Worm (Caenorhabditis elegans) whole organism, L1 larva: ENCODE measurements around the gene ZK154.1.

Source experiments
- C16A3.4 ChIP-seq: fragments of 150-350 bp; optimal IDR thresholded peaks from 2 replicates; lab custom pipeline; 2014; ENCODE audit warnings: missing biosample characterization, missing genetic modification characterization
- F16B12.6 ChIP-seq: fragments of 150-350 bp; optimal IDR thresholded peaks from 2 replicates; lab custom pipeline; 2014; ENCODE audit warnings: missing biosample characterization, missing genetic modification characterization
- aha-1 ChIP-seq: fragments of 150-350 bp; optimal IDR thresholded peaks from 2 replicates; lab custom pipeline; 2014; ENCODE audit warnings: missing biosample characterization, missing genetic modification characterization
- alr-1 ChIP-seq: fragments of 200-800 bp; sonication (Bioruptor generic); optimal IDR thresholded peaks from 2 replicates; lab custom pipeline; 2018; ENCODE audit warnings: borderline replicate concordance, mild to moderate bottlenecking, missing genetic modification characterization, missing compliant biosample characterization
- aly-2 ChIP-seq: fragments of 150-350 bp; optimal IDR thresholded peaks from 2 replicates; lab custom pipeline; 2014; ENCODE audit warnings: missing biosample characterization, missing genetic modification characterization
- blmp-1 ChIP-seq: fragments of 150-350 bp; optimal IDR thresholded peaks from 2 replicates; lab custom pipeline; 2014; ENCODE audit warnings: missing biosample characterization, missing genetic modification characterization
- ceh-82 ChIP-seq, 3 experiments: fragments of 150-350 bp in 1 of 3; sonication (generic microtip) in 2 of 3; optimal IDR thresholded peaks; 2 replicates each; lab custom pipeline; 2014 to 2017; ENCODE audit warnings: missing biosample characterization in 3 of 3, missing genetic modification characterization in 3 of 3
- ceh-88 ChIP-seq: fragments of 200-800 bp; sonication (Bioruptor generic); IDR thresholded peaks from 2 replicates; pipeline ENCODE4 v1.3.6; 2022; ENCODE audit warnings: missing genetic modification characterization, missing compliant biosample characterization
- ces-1 ChIP-seq: fragments of 150-350 bp; optimal IDR thresholded peaks from 2 replicates; lab custom pipeline; 2014; ENCODE audit warnings: missing biosample characterization, missing genetic modification reagents, missing genetic modification characterization
- dpl-1 ChIP-seq, 3 experiments: fragments of 150-350 bp in 2 of 3; sonication (generic microtip) in 1 of 3; optimal IDR thresholded peaks; 2 replicates each; lab custom pipeline; 2014 to 2017; ENCODE audit warnings: missing biosample characterization in 3 of 3, missing genetic modification characterization in 3 of 3, missing genetic modification reagents in 3 of 3
- dsc-1 ChIP-seq: sonication (generic microtip); optimal IDR thresholded peaks from 2 replicates; lab custom pipeline; 2016; ENCODE audit warnings: mild to moderate bottlenecking, missing genetic modification characterization, missing compliant biosample characterization
- efl-1 ChIP-seq, 4 experiments: fragments of 150-350 bp; optimal IDR thresholded peaks in 3 of 4; peaks in 1 of 4; 1 replicate in 1 of 4; 2 replicates in 3 of 4; lab custom pipeline; 2014; ENCODE audit warnings: missing biosample characterization in 2 of 4, missing genetic modification characterization in 2 of 4, missing genetic modification reagents in 2 of 4
- egl-13 ChIP-seq: sonication (generic microtip); optimal IDR thresholded peaks from 2 replicates; lab custom pipeline; 2016; ENCODE audit warnings: missing genotype, missing genetic modification reagents, missing genetic modification characterization, missing compliant biosample characterization
- ets-5 ChIP-seq: fragments of 200-800 bp; sonication (Bioruptor generic); IDR thresholded peaks from 2 replicates; pipeline ENCODE4 v1.3.6; 2022; ENCODE audit warnings: missing genetic modification characterization, missing compliant biosample characterization
- fkh-10 ChIP-seq: sonication (generic microtip); optimal IDR thresholded peaks from 2 replicates; lab custom pipeline; 2017; ENCODE audit warnings: missing biosample characterization, missing genetic modification reagents, missing genetic modification characterization
- fkh-4 ChIP-seq: sonication (generic microtip); optimal IDR thresholded peaks from 2 replicates; lab custom pipeline; 2016; ENCODE audit warnings: missing compliant biosample characterization, missing genetic modification characterization, borderline replicate concordance
- fos-1 ChIP-seq: fragments of 150-350 bp; optimal IDR thresholded peaks from 2 replicates; lab custom pipeline; 2014; ENCODE audit warnings: missing biosample characterization, missing genetic modification characterization
- hlh-17 ChIP-seq: fragments of 200-800 bp; sonication (Bioruptor generic); optimal IDR thresholded peaks from 2 replicates; lab custom pipeline; 2018; ENCODE audit warnings: missing genetic modification characterization, mild to moderate bottlenecking, missing compliant biosample characterization, moderate library complexity, borderline replicate concordance
- irx-1 ChIP-seq: sonication (generic microtip); optimal IDR thresholded peaks from 2 replicates; lab custom pipeline; 2016; ENCODE audit warnings: missing genetic modification characterization, missing compliant biosample characterization
- jun-1 ChIP-seq: fragments of 150-350 bp; optimal IDR thresholded peaks from 2 replicates; lab custom pipeline; 2014; ENCODE audit warnings: missing biosample characterization, missing genetic modification reagents, missing genetic modification characterization
- lin-35 ChIP-seq, 2 experiments: fragments of 150-350 bp; optimal IDR thresholded peaks; 2 replicates each; lab custom pipeline; 2014; ENCODE audit warnings: missing biosample characterization in 2 of 2, missing genetic modification characterization in 2 of 2, missing genetic modification reagents in 2 of 2
- lin-39 ChIP-seq: fragments of 150-350 bp; optimal IDR thresholded peaks from 2 replicates; lab custom pipeline; 2014; ENCODE audit warnings: missing biosample characterization, missing genetic modification reagents, missing genetic modification characterization
- lir-3 ChIP-seq: sonication (generic microtip); optimal IDR thresholded peaks from 2 replicates; lab custom pipeline; 2016; ENCODE audit warnings: mild to moderate bottlenecking, missing genetic modification characterization, moderate library complexity, missing compliant biosample characterization; ENCODE audit not compliant: poor library complexity
- mab-9 ChIP-seq: fragments of 200-800 bp; sonication (Bioruptor generic); IDR thresholded peaks from 2 replicates; pipeline ENCODE4 v1.3.6; 2022; ENCODE audit warnings: missing genetic modification reagents, missing genetic modification characterization, missing compliant biosample characterization
- mdl-1 ChIP-seq, 2 experiments: fragments of 150-350 bp; optimal IDR thresholded peaks; 2 replicates each; lab custom pipeline; 2014 to 2017; ENCODE audit warnings: missing biosample characterization in 2 of 2, missing genetic modification characterization in 2 of 2, inconsistent platforms in 1 of 2
- mef-2 ChIP-seq: fragments of 150-350 bp; optimal IDR thresholded peaks from 2 replicates; lab custom pipeline; 2014; ENCODE audit warnings: missing biosample characterization, missing genetic modification characterization
- mep-1 ChIP-seq: fragments of 150-350 bp; optimal IDR thresholded peaks from 2 replicates; lab custom pipeline; 2014; ENCODE audit warnings: missing biosample characterization, missing genetic modification characterization
- nhr-11 ChIP-seq: fragments of 150-350 bp; optimal IDR thresholded peaks from 2 replicates; lab custom pipeline; 2014; ENCODE audit warnings: missing biosample characterization, missing genetic modification characterization
- nhr-12 ChIP-seq: sonication (generic microtip); optimal IDR thresholded peaks from 2 replicates; lab custom pipeline; 2017; ENCODE audit warnings: missing biosample characterization, missing genetic modification characterization
- nhr-19 ChIP-seq: fragments of 200-800 bp; sonication (Bioruptor generic); conservative IDR thresholded peaks from 2 replicates; pipeline ENCODE4 v1.3.6; 2022; ENCODE audit warnings: missing genetic modification characterization, missing compliant biosample characterization
- nhr-237 ChIP-seq: fragments of 150-350 bp; optimal IDR thresholded peaks from 2 replicates; lab custom pipeline; 2014; ENCODE audit warnings: missing biosample characterization, missing genetic modification characterization
- nhr-47 ChIP-seq: sonication (generic microtip); optimal IDR thresholded peaks from 2 replicates; lab custom pipeline; 2016; ENCODE audit warnings: mild to moderate bottlenecking, missing genetic modification characterization, moderate library complexity, missing compliant biosample characterization
- nhr-71 ChIP-seq: sonication (generic microtip); optimal IDR thresholded peaks from 2 replicates; lab custom pipeline; 2016; ENCODE audit warnings: mild to moderate bottlenecking, missing genetic modification characterization, moderate library complexity, missing compliant biosample characterization
- nhr-76 ChIP-seq: sonication (generic microtip); optimal IDR thresholded peaks from 2 replicates; lab custom pipeline; 2017; ENCODE audit warnings: missing biosample characterization, missing genetic modification characterization
- nhr-77 ChIP-seq: fragments of 150-350 bp; optimal IDR thresholded peaks from 2 replicates; lab custom pipeline; 2014; ENCODE audit warnings: missing biosample characterization, missing genetic modification characterization
- nhr-85 ChIP-seq: sonication (generic microtip); peaks from one replicate; lab custom pipeline; 2016; ENCODE audit warnings: missing genetic modification characterization, inconsistent platforms, missing compliant biosample characterization
- nhr-90 ChIP-seq: sonication (generic microtip); optimal IDR thresholded peaks from 2 replicates; lab custom pipeline; 2016; ENCODE audit warnings: mild to moderate bottlenecking, missing genetic modification characterization, missing compliant biosample characterization; ENCODE audit not compliant: poor library complexity
- pag-3 ChIP-seq: sonication (generic microtip); optimal IDR thresholded peaks from 2 replicates; lab custom pipeline; 2017; ENCODE audit warnings: missing genetic modification characterization, mild to moderate bottlenecking, missing compliant biosample characterization, antibody characterized with exemption, borderline replicate concordance; ENCODE audit not compliant: insufficient read depth
- snpc-4 ChIP-seq: fragments of 150-350 bp; optimal IDR thresholded peaks from 2 replicates; lab custom pipeline; 2014; ENCODE audit warnings: missing biosample characterization, missing genetic modification characterization
- sptf-1 ChIP-seq: fragments of 150-350 bp; optimal IDR thresholded peaks from 2 replicates; lab custom pipeline; 2014; ENCODE audit warnings: missing biosample characterization, missing genetic modification characterization
- swsn-7 ChIP-seq: sonication (generic microtip); optimal IDR thresholded peaks from 2 replicates; lab custom pipeline; 2016; ENCODE audit warnings: missing genetic modification characterization, missing compliant biosample characterization
- tbx-2 ChIP-seq: sonication (generic microtip); optimal IDR thresholded peaks from 2 replicates; lab custom pipeline; 2016; ENCODE audit warnings: missing genetic modification characterization, missing compliant biosample characterization
- tlp-1 ChIP-seq: fragments of 150-350 bp; optimal IDR thresholded peaks from 2 replicates; lab custom pipeline; 2014; ENCODE audit warnings: missing biosample characterization, missing genetic modification characterization
- unc-86 ChIP-seq: sonication (generic microtip); optimal IDR thresholded peaks from 2 replicates; lab custom pipeline; 2016; ENCODE audit warnings: missing genetic modification characterization, missing compliant biosample characterization
- unc-98 ChIP-seq: fragments of 200-800 bp; sonication (Bioruptor generic); IDR thresholded peaks from 2 replicates; pipeline ENCODE4 v1.3.6; 2022; ENCODE audit warnings: missing genetic modification characterization, missing compliant biosample characterization
- vab-15 ChIP-seq: sonication (generic microtip); optimal IDR thresholded peaks from 2 replicates; lab custom pipeline; 2017; ENCODE audit warnings: missing genotype, mild to moderate bottlenecking, missing genetic modification characterization, missing compliant biosample characterization
- zag-1 ChIP-seq: fragments of 150-350 bp; optimal IDR thresholded peaks from 2 replicates; lab custom pipeline; 2014; ENCODE audit warnings: missing biosample characterization, missing genetic modification characterization
- zip-4 ChIP-seq: fragments of 200-800 bp; sonication (Bioruptor generic); optimal IDR thresholded peaks from 2 replicates; lab custom pipeline; 2018; ENCODE audit warnings: mild to moderate bottlenecking, missing genetic modification characterization, moderate library complexity, missing compliant biosample characterization
- ztf-11 ChIP-seq, 2 experiments: sonication (generic microtip); optimal IDR thresholded peaks; 2 replicates each; lab custom pipeline; 2016 to 2017; ENCODE audit warnings: missing genetic modification characterization in 2 of 2, missing biosample characterization in 1 of 2, missing compliant biosample characterization in 1 of 2
- ztf-4 ChIP-seq: fragments of 150-350 bp; optimal IDR thresholded peaks from 2 replicates; lab custom pipeline; 2014; ENCODE audit warnings: missing biosample characterization, missing genetic modification characterization

ZK154.1 gene

ce11 chrX:7823108-7823704, 43.8 kb downstream of the ZK154.1 start, which contains the start of gene eef-1A.2 (continued):
- peak; percentile 76 for TF ChIP-seq aly-2 (tag; lab: Kevin White, UChicago)
- TF ChIP-seq unc-98 (GFP tag; lab: Robert Waterston, UW), result peak; percentile 61; the same call in 1 of the 2 replicates
- TF ChIP-seq, all 84 proteins: peak for 69

DNA sequence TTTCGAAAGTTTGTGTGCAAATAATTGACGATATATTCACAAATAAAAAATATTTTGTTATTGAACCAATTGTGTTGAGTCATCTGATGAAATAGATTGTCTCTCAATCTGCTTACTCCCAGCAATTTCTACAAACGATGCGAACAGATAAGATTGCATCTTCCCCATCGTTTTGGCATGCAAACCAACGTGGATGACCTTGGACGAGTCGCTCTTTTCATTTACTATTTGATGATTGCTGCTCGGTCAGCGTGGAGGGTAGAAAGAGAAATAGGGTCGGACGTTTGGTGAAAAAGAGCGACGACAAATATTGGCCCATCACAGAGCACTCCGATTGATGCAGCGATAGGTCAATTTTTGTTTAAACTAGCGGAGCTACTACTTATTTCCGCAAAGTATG, 46.3 kb downstream of the ZK154.1 start:
- peak; percentile 11 for TF ChIP-seq C16A3.4 (tag; lab: Kevin White, UChicago)
- no peak for TF ChIP-seq jun-1 (tag; lab: Kevin White, UChicago)
- TF ChIP-seq ces-1 (GFP tag; lab: Kevin White, UChicago), result no peak
- peak; percentile 64 for TF ChIP-seq nhr-71 (tag; lab: Kevin White, UChicago)
- TF ChIP-seq mep-1 (tag; lab: Kevin White, UChicago), result peak; percentile 70
- TF ChIP-seq nhr-47 (tag; lab: Kevin White, UChicago), result peak; percentile 56
- TF ChIP-seq ets-5 (GFP tag; lab: Robert Waterston, UW), result no peak
- no peak for TF ChIP-seq zip-4 (GFP tag; lab: Kevin White, UChicago)
- peak in 1 of 2 experiments; percentile 14 for TF ChIP-seq lin-35 (GFP tag; optimal IDR thresholded peaks at IDR 0.05; lab: Kevin White, UChicago)
- no peak for TF ChIP-seq dpl-1 (GFP tag; optimal IDR thresholded peaks at IDR 0.05; lab: Kevin White, UChicago)
- TF ChIP-seq zag-1, result no peak
- TF ChIP-seq nhr-237 (tag; lab: Kevin White, UChicago), result no peak
- TF ChIP-seq fkh-4 (tag; lab: Kevin White, UChicago), result no peak
- no peak for TF ChIP-seq nhr-12 (tag; lab: Kevin White, UChicago)
- TF ChIP-seq sptf-1, result no peak
- no peak for TF ChIP-seq ceh-82 (tag; optimal IDR thresholded peaks at IDR 0.05; lab: Kevin White, UChicago)
- TF ChIP-seq alr-1 (tag; lab: Kevin White, UChicago), result no peak
- no peak for TF ChIP-seq F16B12.6 (tag; lab: Kevin White, UChicago)
- no peak for TF ChIP-seq unc-98 (GFP tag; lab: Robert Waterston, UW)
- TF ChIP-seq tbx-2 (tag; lab: Kevin White, UChicago), result peak; percentile 30
- no peak for TF ChIP-seq mab-9 (GFP tag; lab: Robert Waterston, UW)
- TF ChIP-seq tlp-1 (tag; lab: Kevin White, UChicago), result no peak
- no peak for TF ChIP-seq dsc-1 (tag; lab: Kevin White, UChicago)
- no peak for TF ChIP-seq fkh-10
- TF ChIP-seq nhr-77 (tag; lab: Kevin White, UChicago), result peak; percentile 65
- TF ChIP-seq hlh-17 (GFP tag; lab: Kevin White, UChicago), result no peak
- no peak for TF ChIP-seq vab-15 (tag; lab: Kevin White, UChicago)
- no peak for TF ChIP-seq lin-39
- no peak for TF ChIP-seq unc-86
- peak; percentile 14 for TF ChIP-seq swsn-7
- TF ChIP-seq irx-1 (tag; lab: Kevin White, UChicago), result no peak
- TF ChIP-seq blmp-1 (tag; lab: Kevin White, UChicago), result peak; percentile 53
- TF ChIP-seq nhr-90 (tag; lab: Kevin White, UChicago), result peak; percentile 75
- no peak for TF ChIP-seq ztf-4 (tag; lab: Kevin White, UChicago)
- TF ChIP-seq aha-1 (tag; lab: Kevin White, UChicago), result no peak
- TF ChIP-seq lir-3, result peak; percentile 11
- TF ChIP-seq nhr-85, result peak; percentile 91
- no peak for TF ChIP-seq ceh-88
- no peak for TF ChIP-seq nhr-19 (GFP tag; lab: Robert Waterston, UW)
- TF ChIP-seq snpc-4, result no peak
- no peak for TF ChIP-seq nhr-11
- peak in 1 of 2 experiments; percentile 40 for TF ChIP-seq efl-1 (optimal IDR thresholded peaks at IDR 0.05; lab: Kevin White, UChicago)
- peak in 1 of 2 experiments; percentile 90 for TF ChIP-seq efl-1 (GFP tag; optimal IDR thresholded peaks at IDR 0.05 in 1 of 2; lab: Kevin White, UChicago)
- peak; percentile 7 for TF ChIP-seq fos-1 (tag; lab: Kevin White, UChicago)
- no peak for TF ChIP-seq pag-3 (tag; lab: Kevin White, UChicago)
- TF ChIP-seq mef-2 (tag; lab: Kevin White, UChicago), result no peak
- peak in 1 of 2 experiments; percentile 46 for TF ChIP-seq mdl-1 (tag; optimal IDR thresholded peaks at IDR 0.05; lab: Kevin White, UChicago)
- TF ChIP-seq ztf-11 (tag; optimal IDR thresholded peaks at IDR 0.05; lab: Kevin White, UChicago), result no peak
- peak; percentile 5 for TF ChIP-seq nhr-76 (tag; lab: Kevin White, UChicago)
- TF ChIP-seq egl-13 (tag; lab: Kevin White, UChicago), result no peak
